Fruit fly (Drosophila melanogaster): ENCODE data around the gene ND-B8.

Gene ND-B8

dm6 chr2L:4416903-4417302 lies 37.5 kb upstream of the ND-B8 start (continued):
- peak; percentile 8 for TF ChIP-seq OdsH (GFP tag; optimal IDR thresholded peaks at IDR 0.05)
- TF ChIP-seq Hr83 (GFP tag; optimal IDR thresholded peaks at IDR 0.05; ENCODE audit: poor library complexity, severe bottlenecking): no peak
- TF ChIP-seq tai (GFP tag; optimal IDR thresholded peaks at IDR 0.05): no peak
- no peak for TF ChIP-seq Hnf4 (GFP tag; optimal IDR thresholded peaks at IDR 0.05)
- peak; percentile 30 for TF ChIP-seq fru (GFP tag; optimal IDR thresholded peaks at IDR 0.05)
- no peak for TF ChIP-seq pan (optimal IDR thresholded peaks at IDR 0.05)
- no peak for TF ChIP-seq sv (GFP tag; optimal IDR thresholded peaks at IDR 0.05)

dm6 chr2L:4417982-4418381 lies 36.4 kb upstream of the ND-B8 start:
- TF ChIP-seq N (GFP tag; optimal IDR thresholded peaks at IDR 0.05): no peak
- no peak for TF ChIP-seq ey (GFP tag; optimal IDR thresholded peaks at IDR 0.05)
- no peak for TF ChIP-seq CG32264 (GFP tag; optimal IDR thresholded peaks at IDR 0.05)
- TF ChIP-seq Mio (GFP tag; optimal IDR thresholded peaks at IDR 0.05): no peak
- TF ChIP-seq usp (GFP tag; optimal IDR thresholded peaks at IDR 0.05): no peak
- no peak for TF ChIP-seq GATAd (GFP tag; optimal IDR thresholded peaks at IDR 0.05)
- TF ChIP-seq rgr (GFP tag; optimal IDR thresholded peaks at IDR 0.05): no peak
- no peak for TF ChIP-seq br (GFP tag; optimal IDR thresholded peaks at IDR 0.05)
- no peak for TF ChIP-seq CrebA (GFP tag; optimal IDR thresholded peaks at IDR 0.05; ENCODE audit: borderline replicate concordance)
- TF ChIP-seq sv (GFP tag; optimal IDR thresholded peaks at IDR 0.05): no peak
- no peak for TF ChIP-seq dmrt93B (GFP tag; optimal IDR thresholded peaks at IDR 0.05)
- no peak for TF ChIP-seq dl (GFP tag; optimal IDR thresholded peaks at IDR 0.05; ENCODE audit: insufficient read depth in 1 of 2, partially characterized antibody in 2 of 2)
- no peak for TF ChIP-seq pan (optimal IDR thresholded peaks at IDR 0.05)
- TF ChIP-seq Hr78 (GFP tag; optimal IDR thresholded peaks at IDR 0.05): no peak
- no peak for TF ChIP-seq OdsH (GFP tag; optimal IDR thresholded peaks at IDR 0.05)
- TF ChIP-seq psq (GFP tag; optimal IDR thresholded peaks at IDR 0.05): no peak
- no peak for TF ChIP-seq Dfd (GFP tag; optimal IDR thresholded peaks at IDR 0.05)
- TF ChIP-seq lola (GFP tag; optimal IDR thresholded peaks at IDR 0.05): no peak

dm6 chr2L:4418819-4419218 lies 35.6 kb upstream of the ND-B8 start:
- TF ChIP-seq jim (GFP tag; optimal IDR thresholded peaks at IDR 0.05) (no peak), pan (optimal IDR thresholded peaks at IDR 0.05) (no peak), Jra (GFP tag; optimal IDR thresholded peaks at IDR 0.05) (no peak), sage (GFP tag; optimal IDR thresholded peaks at IDR 0.05) (no peak), foxo (GFP tag; optimal IDR thresholded peaks at IDR 0.05) (no peak), psq (GFP tag; optimal IDR thresholded peaks at IDR 0.05) (no peak), woc (GFP tag; optimal IDR thresholded peaks at IDR 0.05) (no peak), CG32264 (GFP tag; optimal IDR thresholded peaks at IDR 0.05) (no peak), Myc (optimal IDR thresholded peaks at IDR 0.05) (no peak), Dif (GFP tag; optimal IDR thresholded peaks at IDR 0.05; ENCODE audit: partially characterized antibody) (no peak), Abd-B (GFP tag; optimal IDR thresholded peaks at IDR 0.05) (no peak), sv (GFP tag; optimal IDR thresholded peaks at IDR 0.05) (no peak)

- TF ChIP-seq tai (GFP tag; optimal IDR thresholded peaks at IDR 0.05): no peak
- TF ChIP-seq foxo (GFP tag; optimal IDR thresholded peaks at IDR 0.05): peak in 1 of 2 experiments; percentile 7
These were observed 32.3 kb upstream of the ND-B8 start for dm6 chr2L:4422154-4422553.

dm6 chr2L:4433608-4434007 lies 20.8 kb upstream of the ND-B8 start, which contains the start of the genes CG34177 and CG34178:
TSS of gene CG34177 (plus strand) at chr2L:4433908.
TSS of gene CG34178 (plus strand) at chr2L:4433908.
- TF ChIP-seq foxo (GFP tag; optimal IDR thresholded peaks at IDR 0.05) (no peak), Mio (GFP tag; optimal IDR thresholded peaks at IDR 0.05) (no peak), sage (GFP tag; optimal IDR thresholded peaks at IDR 0.05) (no peak), pan (optimal IDR thresholded peaks at IDR 0.05) (no peak), Myc (optimal IDR thresholded peaks at IDR 0.05) (no peak), dl (GFP tag; optimal IDR thresholded peaks at IDR 0.05; ENCODE audit: insufficient read depth in 1 of 2, partially characterized antibody in 2 of 2) (no peak), jim (GFP tag; optimal IDR thresholded peaks at IDR 0.05) (no peak), usp (GFP tag; optimal IDR thresholded peaks at IDR 0.05) (no peak)

- TF ChIP-seq fru (GFP tag; optimal IDR thresholded peaks at IDR 0.05): no peak
- TF ChIP-seq foxo (GFP tag; optimal IDR thresholded peaks at IDR 0.05): no peak
- TF ChIP-seq h (GFP tag; optimal IDR thresholded peaks at IDR 0.05): no peak
- no peak for TF ChIP-seq dl (GFP tag; optimal IDR thresholded peaks at IDR 0.05; ENCODE audit: insufficient read depth in 1 of 2, partially characterized antibody in 2 of 2)
- no peak for TF ChIP-seq Hr83 (GFP tag; optimal IDR thresholded peaks at IDR 0.05; ENCODE audit: poor library complexity, severe bottlenecking)
- TF ChIP-seq rgr (GFP tag; optimal IDR thresholded peaks at IDR 0.05): no peak
- TF ChIP-seq N (GFP tag; optimal IDR thresholded peaks at IDR 0.05): no peak
- TF ChIP-seq lola (GFP tag; optimal IDR thresholded peaks at IDR 0.05): no peak
- no peak for TF ChIP-seq woc (GFP tag; optimal IDR thresholded peaks at IDR 0.05)
- TF ChIP-seq dmrt93B (GFP tag; optimal IDR thresholded peaks at IDR 0.05): no peak
- no peak for TF ChIP-seq Dfd (GFP tag; optimal IDR thresholded peaks at IDR 0.05)
- no peak for TF ChIP-seq jim (GFP tag; optimal IDR thresholded peaks at IDR 0.05)
- no peak for TF ChIP-seq dsf (GFP tag; optimal IDR thresholded peaks at IDR 0.05; ENCODE audit: borderline replicate concordance)
- no peak for TF ChIP-seq CG9705 (GFP tag; optimal IDR thresholded peaks at IDR 0.05)
- no peak for TF ChIP-seq Sp1 (GFP tag; optimal IDR thresholded peaks at IDR 0.05)
- TF ChIP-seq Vsx2 (GFP tag; optimal IDR thresholded peaks at IDR 0.05; ENCODE audit: partially characterized antibody): no peak
- no peak for TF ChIP-seq GATAd (GFP tag; optimal IDR thresholded peaks at IDR 0.05)
- no peak for TF ChIP-seq Hnf4 (GFP tag; optimal IDR thresholded peaks at IDR 0.05)
These were observed 16.9 kb upstream of the ND-B8 start, which contains the start of gene CG43056 for dm6 chr2L:4437487-4437886. TSS of gene CG43056 (plus strand) at chr2L:4437787.

All from whole organism, wandering third instar larva.